Worm (Caenorhabditis elegans): ENCODE data around the gene K08E5.6.
A peak's percentile ranks its signal among the peaks of the same experiment; 100 is the strongest.

DNA sequence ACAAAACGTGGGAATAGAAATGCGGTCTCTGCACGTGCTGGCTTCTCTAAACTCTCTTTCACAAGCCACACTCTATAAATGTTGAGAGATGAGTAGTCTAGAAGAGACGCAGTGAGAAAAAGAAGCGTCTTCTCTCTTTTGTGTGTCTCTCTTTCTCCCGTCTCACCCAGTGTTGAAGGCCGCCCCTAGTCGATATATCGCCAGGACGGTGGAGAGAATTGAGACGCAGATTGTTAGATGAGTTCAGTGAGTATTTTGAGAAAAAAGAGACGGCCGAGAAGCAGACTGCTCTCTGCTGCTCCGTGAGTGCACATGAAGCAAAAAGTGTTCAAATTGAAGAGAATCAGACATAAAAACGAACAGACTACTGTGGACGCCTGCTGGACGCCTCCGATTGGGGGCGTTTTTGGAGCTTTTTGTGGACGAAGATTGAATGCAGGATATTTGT is 44.3 kb upstream of the K08E5.6 start:
- TF ChIP-seq daf-19 (GFP tag; conservative IDR thresholded peaks at IDR 0.05), result peak; percentile 62; the same call in 1 of the 2 replicates
- TF ChIP-seq ztf-11 (tag; optimal IDR thresholded peaks at IDR 0.05), result no peak
- TF ChIP-seq lin-39 (tag; optimal IDR thresholded peaks at IDR 0.05), result no peak
- TF ChIP-seq Y5F2A.4 (GFP tag; optimal IDR thresholded peaks at IDR 0.05), result no peak
